Worm (Caenorhabditis elegans) whole organism, L1 larva: ENCODE measurements around the gene rpn-6.2.
A peak's percentile ranks its signal among the peaks of the same experiment; 100 is the strongest.
"Not testable (repeated sequence)": the region's sequence is repeated elsewhere in the genome, so short reads cannot be mapped to it uniquely, and the experiment has no call there.

Experiments used
- C34B4.2 ChIP-seq: sonication (generic microtip); optimal IDR thresholded peaks from 2 replicates; lab custom pipeline; 2017; ENCODE audit warnings: mild to moderate bottlenecking, missing genetic modification characterization, missing compliant biosample characterization
- F16B12.6 ChIP-seq: fragments of 150-350 bp; optimal IDR thresholded peaks from 2 replicates; lab custom pipeline; 2014; ENCODE audit warnings: missing biosample characterization, missing genetic modification characterization
- Y116A8C.19 ChIP-seq: sonication (generic microtip); optimal IDR thresholded peaks from 2 replicates; lab custom pipeline; 2016; ENCODE audit warnings: missing compliant biosample characterization, missing genetic modification characterization, borderline replicate concordance
- alr-1 ChIP-seq: fragments of 200-800 bp; sonication (Bioruptor generic); optimal IDR thresholded peaks from 2 replicates; lab custom pipeline; 2018; ENCODE audit warnings: borderline replicate concordance, mild to moderate bottlenecking, missing genetic modification characterization, missing compliant biosample characterization
- ceh-63 ChIP-seq: fragments of 200-800 bp; sonication (Bioruptor generic); optimal IDR thresholded peaks from 2 replicates; lab custom pipeline; 2018; ENCODE audit warnings: mild to moderate bottlenecking, missing genetic modification characterization, missing compliant biosample characterization
- ceh-8 ChIP-seq: fragments of 200-800 bp; sonication (Bioruptor generic); optimal IDR thresholded peaks from 2 replicates; lab custom pipeline; 2018; ENCODE audit warnings: mild to moderate bottlenecking, missing genetic modification characterization, moderate library complexity, missing compliant biosample characterization
- dpl-1 ChIP-seq, 3 experiments: fragments of 150-350 bp in 2 of 3; sonication (generic microtip) in 1 of 3; optimal IDR thresholded peaks; 2 replicates each; lab custom pipeline; 2014 to 2017; ENCODE audit warnings: missing biosample characterization in 3 of 3, missing genetic modification characterization in 3 of 3, missing genetic modification reagents in 3 of 3
- efl-1 ChIP-seq, 4 experiments: fragments of 150-350 bp; optimal IDR thresholded peaks in 3 of 4; peaks in 1 of 4; 1 replicate in 1 of 4; 2 replicates in 3 of 4; lab custom pipeline; 2014; ENCODE audit warnings: missing biosample characterization in 2 of 4, missing genetic modification characterization in 2 of 4, missing genetic modification reagents in 2 of 4
- elt-2 ChIP-seq: sonication (generic microtip); optimal IDR thresholded peaks from 2 replicates; lab custom pipeline; 2016; ENCODE audit warnings: missing genetic modification characterization, mild to moderate bottlenecking, inconsistent platforms, missing compliant biosample characterization, missing genetic modification reagents
- elt-3 ChIP-seq, 6 experiments: fragments of 150-350 bp in 1 of 6; sonication (generic microtip); optimal IDR thresholded peaks; 2 replicates each; lab custom pipeline; 2017 to 2018; ENCODE audit warnings: missing biosample characterization in 6 of 6, missing genetic modification characterization in 6 of 6, inconsistent platforms in 1 of 6
- fkh-10 ChIP-seq: sonication (generic microtip); optimal IDR thresholded peaks from 2 replicates; lab custom pipeline; 2017; ENCODE audit warnings: missing biosample characterization, missing genetic modification reagents, missing genetic modification characterization
- fkh-8 ChIP-seq: sonication (generic microtip); optimal IDR thresholded peaks from 2 replicates; lab custom pipeline; 2016; ENCODE audit warnings: mild to moderate bottlenecking, missing genetic modification characterization, missing compliant biosample characterization
- fos-1 ChIP-seq: fragments of 150-350 bp; optimal IDR thresholded peaks from 2 replicates; lab custom pipeline; 2014; ENCODE audit warnings: missing biosample characterization, missing genetic modification characterization
- hlh-4 ChIP-seq: sonication (generic microtip); optimal IDR thresholded peaks from 2 replicates; lab custom pipeline; 2016; ENCODE audit warnings: mild to moderate bottlenecking, missing genetic modification characterization, missing compliant biosample characterization
- lin-13 ChIP-seq: fragments of 150-350 bp; optimal IDR thresholded peaks from 2 replicates; lab custom pipeline; 2014; ENCODE audit warnings: missing biosample characterization, missing genetic modification reagents, missing genetic modification characterization
- lin-15B ChIP-seq: fragments of 150-350 bp; sonication (generic microtip); optimal IDR thresholded peaks from 3 replicates; lab custom pipeline; 2014; ENCODE audit warnings: missing biosample characterization, missing genetic modification characterization
- lir-3 ChIP-seq: sonication (generic microtip); optimal IDR thresholded peaks from 2 replicates; lab custom pipeline; 2016; ENCODE audit warnings: mild to moderate bottlenecking, missing genetic modification characterization, moderate library complexity, missing compliant biosample characterization; ENCODE audit not compliant: poor library complexity
- mef-2 ChIP-seq: fragments of 150-350 bp; optimal IDR thresholded peaks from 2 replicates; lab custom pipeline; 2014; ENCODE audit warnings: missing biosample characterization, missing genetic modification characterization
- nhr-19 ChIP-seq: fragments of 200-800 bp; sonication (Bioruptor generic); conservative IDR thresholded peaks from 2 replicates; pipeline ENCODE4 v1.3.6; 2022; ENCODE audit warnings: missing genetic modification characterization, missing compliant biosample characterization
- nhr-20 ChIP-seq: sonication (generic microtip); optimal IDR thresholded peaks from 2 replicates; lab custom pipeline; 2016; ENCODE audit warnings: mild to moderate bottlenecking, missing genetic modification characterization, missing compliant biosample characterization
- nhr-28 ChIP-seq: fragments of 150-350 bp; optimal IDR thresholded peaks from 2 replicates; lab custom pipeline; 2014; ENCODE audit warnings: missing biosample characterization, missing genetic modification characterization
- nhr-77 ChIP-seq: fragments of 150-350 bp; optimal IDR thresholded peaks from 2 replicates; lab custom pipeline; 2014; ENCODE audit warnings: missing biosample characterization, missing genetic modification characterization
- nhr-90 ChIP-seq: sonication (generic microtip); optimal IDR thresholded peaks from 2 replicates; lab custom pipeline; 2016; ENCODE audit warnings: mild to moderate bottlenecking, missing genetic modification characterization, missing compliant biosample characterization; ENCODE audit not compliant: poor library complexity
- pag-3 ChIP-seq: sonication (generic microtip); optimal IDR thresholded peaks from 2 replicates; lab custom pipeline; 2017; ENCODE audit warnings: missing genetic modification characterization, mild to moderate bottlenecking, missing compliant biosample characterization, antibody characterized with exemption, borderline replicate concordance; ENCODE audit not compliant: insufficient read depth
- tbx-2 ChIP-seq: sonication (generic microtip); optimal IDR thresholded peaks from 2 replicates; lab custom pipeline; 2016; ENCODE audit warnings: missing genetic modification characterization, missing compliant biosample characterization
- unc-86 ChIP-seq: sonication (generic microtip); optimal IDR thresholded peaks from 2 replicates; lab custom pipeline; 2016; ENCODE audit warnings: missing genetic modification characterization, missing compliant biosample characterization
- vab-15 ChIP-seq: sonication (generic microtip); optimal IDR thresholded peaks from 2 replicates; lab custom pipeline; 2017; ENCODE audit warnings: missing genotype, mild to moderate bottlenecking, missing genetic modification characterization, missing compliant biosample characterization
- xbp-1 ChIP-seq: sonication (generic microtip); optimal IDR thresholded peaks from 2 replicates; lab custom pipeline; 2016; ENCODE audit warnings: missing genetic modification characterization, missing compliant biosample characterization
- ztf-11 ChIP-seq, 2 experiments: sonication (generic microtip); optimal IDR thresholded peaks; 2 replicates each; lab custom pipeline; 2016 to 2017; ENCODE audit warnings: missing genetic modification characterization in 2 of 2, missing biosample characterization in 1 of 2, missing compliant biosample characterization in 1 of 2

The rpn-6.2 gene

DNA sequence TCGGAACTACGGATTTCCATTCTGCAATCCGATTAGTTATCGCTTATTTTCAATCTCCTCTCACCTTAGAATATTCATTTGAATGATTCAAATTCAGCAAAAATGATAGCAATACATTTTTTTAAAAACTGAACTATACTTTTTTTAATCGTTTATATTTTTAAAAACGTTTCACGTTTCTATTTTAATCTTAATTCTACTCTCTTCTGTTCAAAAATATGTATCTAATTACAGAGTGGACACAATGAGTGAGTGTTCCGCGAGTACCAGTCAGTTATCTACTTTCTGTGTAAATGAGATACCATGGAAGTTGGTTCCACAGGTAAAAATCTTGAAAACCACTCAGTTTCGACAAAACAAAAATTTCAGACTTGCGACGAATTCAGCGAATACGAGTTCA is 746 bp upstream of the rpn-6.2 start, which contains the start of the genes F59B2.15 and zif-1:
Gene F59B2.15 (minus strand): TSS at position 101 of the 400 bp plus-strand sequence.
Gene zif-1 (plus strand): TSS at position 235 of the 400 bp plus-strand sequence.
- no peak for TF ChIP-seq xbp-1 (tag; lab: Kevin White, UChicago)
- TF ChIP-seq mef-2 (tag; lab: Kevin White, UChicago), result no peak
- no peak for TF ChIP-seq nhr-77 (tag; lab: Kevin White, UChicago)
- TF ChIP-seq ceh-8 (GFP tag; lab: Kevin White, UChicago), result no peak
- TF ChIP-seq alr-1, result no peak
- TF ChIP-seq Y116A8C.19 (tag; lab: Kevin White, UChicago), result no peak
- TF ChIP-seq F16B12.6 (tag; lab: Kevin White, UChicago), result no peak
- no peak for TF ChIP-seq fkh-10 (GFP tag; lab: Kevin White, UChicago)
- no peak for TF ChIP-seq nhr-20
- TF ChIP-seq ztf-11 (tag; optimal IDR thresholded peaks at IDR 0.05; lab: Kevin White, UChicago), result no peak
- TF ChIP-seq fkh-8 (tag; lab: Kevin White, UChicago), result no peak
- no peak for TF ChIP-seq hlh-4
- no peak for TF ChIP-seq lin-13
- no peak for TF ChIP-seq pag-3 (tag; lab: Kevin White, UChicago)
- no peak for TF ChIP-seq nhr-90
- TF ChIP-seq nhr-19 (GFP tag; lab: Robert Waterston, UW), result no peak
- TF ChIP-seq ceh-63 (GFP tag; lab: Kevin White, UChicago), result no peak

DNA sequence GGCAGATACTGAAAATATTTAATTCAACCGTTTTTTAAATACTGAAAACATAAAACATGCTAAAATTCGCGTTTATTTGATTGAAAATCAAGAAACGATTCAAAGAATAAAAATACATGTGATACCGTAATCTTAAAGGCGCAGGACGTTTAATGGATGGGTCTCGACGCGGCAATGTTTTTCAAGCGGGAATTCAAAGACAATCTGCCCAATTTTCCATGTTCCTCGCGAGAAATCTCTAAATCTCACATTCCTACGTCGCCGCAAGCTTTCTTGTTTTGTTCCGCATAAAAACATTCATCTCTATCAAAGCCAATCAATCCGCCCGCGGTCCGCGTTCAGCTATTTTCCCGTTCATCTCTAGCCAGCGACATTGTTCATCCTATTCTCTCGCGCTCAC is 308 bp downstream of the rpn-6.2 start:
- TF ChIP-seq dpl-1 (GFP tag; optimal IDR thresholded peaks at IDR 0.05; lab: Kevin White, UChicago) (peak in 1 of 3 experiments; percentile 6), Y116A8C.19 (tag; lab: Kevin White, UChicago) (no peak)
- TF ChIP-seq, all 84 proteins: peak for 1

DNA sequence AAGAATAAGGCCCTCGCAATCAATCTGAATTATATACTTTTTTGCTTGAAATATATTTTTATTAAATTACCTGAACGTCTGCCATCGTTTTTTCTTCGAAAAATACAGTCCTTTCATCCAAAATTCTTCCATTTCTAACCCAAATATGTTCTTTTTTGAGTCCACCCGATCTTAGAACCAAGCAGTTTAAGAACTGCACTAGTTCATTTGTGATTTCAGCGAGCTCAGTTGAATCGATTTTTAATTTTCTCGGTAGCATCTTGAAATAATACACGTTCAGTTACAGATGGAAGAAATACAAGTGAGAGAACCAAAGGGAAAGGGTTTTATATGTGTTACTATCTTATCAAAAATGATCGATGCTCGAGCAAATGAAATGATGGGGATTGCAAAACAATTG is 2.3 kb downstream of the rpn-6.2 start, which contains the start of gene F59B2.3:
Gene F59B2.3 (minus strand): TSS at position 259 of the 400 bp plus-strand sequence.
- TF ChIP-seq unc-86 (tag; lab: Kevin White, UChicago) (no peak), efl-1 (optimal IDR thresholded peaks at IDR 0.05; lab: Kevin White, UChicago) (no peak), efl-1 (GFP tag; optimal IDR thresholded peaks at IDR 0.05 in 1 of 2; lab: Kevin White, UChicago) (peak in 1 of 2 experiments; percentile 66)

DNA sequence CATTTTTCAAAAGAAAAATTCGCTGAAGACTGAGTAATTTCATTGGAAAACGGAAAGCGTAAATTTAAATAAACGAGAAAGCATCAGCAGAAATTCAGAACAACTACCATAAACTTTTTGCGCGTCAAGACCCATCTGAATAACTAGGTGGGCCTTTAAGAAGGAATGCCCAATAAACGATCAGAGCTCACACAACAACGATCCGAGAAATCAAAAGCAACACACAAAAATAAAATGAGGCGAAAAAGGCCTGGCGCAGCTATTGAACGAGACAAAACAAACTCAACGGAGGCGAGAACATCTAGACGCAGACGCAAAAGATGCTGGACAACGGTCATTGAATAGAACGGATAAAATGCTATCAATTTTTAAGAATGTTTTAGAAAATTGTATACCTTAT is 2.9 kb downstream of the rpn-6.2 start:
- no peak for TF ChIP-seq efl-1 (optimal IDR thresholded peaks at IDR 0.05; lab: Kevin White, UChicago)
- TF ChIP-seq efl-1 (GFP tag; optimal IDR thresholded peaks at IDR 0.05 in 1 of 2; lab: Kevin White, UChicago), result peak in 1 of 2 experiments; percentile 51
- TF ChIP-seq C34B4.2, result no peak
- TF ChIP-seq, all 84 proteins: peak for 1

DNA sequence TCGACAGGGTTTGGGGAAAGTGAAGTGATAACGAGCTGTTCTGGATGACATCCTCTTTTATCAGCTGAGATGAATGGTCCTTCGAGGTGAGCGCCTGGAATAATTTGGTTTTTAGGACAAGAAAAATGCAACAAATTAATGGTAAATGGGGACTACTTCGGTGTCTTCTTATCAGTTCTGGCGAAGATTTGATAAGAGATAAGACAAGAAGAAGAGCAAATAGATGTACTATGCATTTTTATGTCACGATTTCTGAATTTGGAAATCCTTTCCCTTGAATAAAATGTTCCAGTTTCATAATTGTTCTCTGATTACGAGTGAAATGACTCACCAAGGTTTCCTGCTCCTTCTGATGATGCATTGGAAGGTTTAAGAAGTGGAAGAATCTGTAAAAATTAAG is 4.0 kb downstream of the rpn-6.2 start:
- TF ChIP-seq fos-1 (tag; lab: Kevin White, UChicago) (no peak), lir-3 (tag; lab: Kevin White, UChicago) (no peak), elt-2 (tag; lab: Kevin White, UChicago) (peak; percentile 54)

DNA sequence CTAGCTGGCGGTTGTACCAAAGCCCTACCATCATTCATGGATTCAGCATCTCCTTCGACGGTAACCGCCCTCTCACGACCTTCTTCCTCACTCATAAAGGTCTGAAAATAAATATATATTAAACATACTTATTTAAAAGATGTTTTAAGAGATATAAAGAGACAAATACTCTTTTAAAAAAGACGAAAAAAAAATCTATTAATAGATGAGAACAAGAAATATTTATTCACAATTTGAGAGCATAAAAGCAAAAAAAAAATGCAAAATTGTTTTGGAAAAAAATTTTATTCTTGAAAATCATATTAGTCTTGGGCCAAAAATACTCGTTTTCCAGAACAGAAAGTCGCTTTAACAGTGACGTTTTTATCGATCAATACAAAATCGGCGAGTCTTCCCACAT is 5.1 kb downstream of the rpn-6.2 start, which contains the start of gene skat-1:
Gene skat-1 (minus strand): TSS at position 101 of the 400 bp plus-strand sequence.
- TF ChIP-seq mef-2 (tag; lab: Kevin White, UChicago) (no peak), tbx-2 (tag; lab: Kevin White, UChicago) (no peak), nhr-28 (tag; lab: Kevin White, UChicago) (no peak)

DNA sequence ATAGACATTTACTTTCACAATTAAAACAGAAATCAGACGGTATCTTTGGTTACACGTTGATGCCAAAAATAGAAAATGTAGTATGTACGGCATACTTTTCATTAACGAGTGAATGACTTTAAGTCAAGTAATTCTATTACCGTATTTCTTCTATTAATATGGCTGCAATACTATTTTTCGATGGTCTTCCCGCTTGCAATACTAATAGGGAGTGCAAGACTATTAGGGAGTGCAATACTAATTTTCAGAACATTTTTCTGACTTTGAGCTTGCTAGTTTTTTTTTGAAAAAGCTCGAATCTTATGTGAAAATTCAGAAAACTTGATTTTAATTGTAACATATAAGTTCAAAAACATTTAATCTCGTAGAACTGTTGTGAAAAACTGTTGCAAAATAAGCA is 12.0 kb downstream of the rpn-6.2 start, which contains the start of gene R08D7.7:
Gene R08D7.7 (plus strand): TSS at position 301 of the 400 bp plus-strand sequence.
- TF ChIP-seq elt-3 (tag; optimal IDR thresholded peaks at IDR 0.05; lab: Kevin White, UChicago); lin-15B (tag; lab: Kevin White, UChicago); vab-15: not testable (repeated sequence)
